Worm (Caenorhabditis elegans) whole organism, mixed stage, embryonic: Measurements from ENCODE around the gene T21D12.7.

ENCODE experiments used
- M03D4.4 ChIP-seq: sonication (generic microtip); optimal IDR thresholded peaks from 2 replicates; lab custom pipeline; 2017; ENCODE audit warnings: mild to moderate bottlenecking, missing genetic modification characterization, missing compliant biosample characterization
- blmp-1 ChIP-seq: fragments of 150-350 bp; optimal IDR thresholded peaks from 2 replicates; lab custom pipeline; 2014; ENCODE audit warnings: missing biosample characterization, missing genetic modification characterization
- ceh-39 ChIP-seq: fragments of 150-350 bp; optimal IDR thresholded peaks from 2 replicates; lab custom pipeline; 2014; ENCODE audit warnings: missing biosample characterization, missing genetic modification characterization
- ceh-43 ChIP-seq: fragments of 200-800 bp; sonication (Bioruptor generic); optimal IDR thresholded peaks from 2 replicates; lab custom pipeline; 2018; ENCODE audit warnings: mild to moderate bottlenecking, missing genetic modification characterization, moderate library complexity, missing compliant biosample characterization
- ceh-83 ChIP-seq: fragments of 200-800 bp; sonication (Bioruptor generic); optimal IDR thresholded peaks from 2 replicates; lab custom pipeline; 2018; ENCODE audit warnings: mild to moderate bottlenecking, missing genetic modification characterization, missing compliant biosample characterization
- ces-1 ChIP-seq: fragments of 150-350 bp; optimal IDR thresholded peaks from 2 replicates; lab custom pipeline; 2014; ENCODE audit warnings: missing biosample characterization, missing genetic modification reagents, missing genetic modification characterization
- cnd-1 ChIP-seq: fragments of 200-800 bp; sonication (Bioruptor generic); optimal IDR thresholded peaks from 2 replicates; lab custom pipeline; 2018; ENCODE audit warnings: mild to moderate bottlenecking, missing genetic modification characterization, missing compliant biosample characterization
- elt-1 ChIP-seq: sonication (generic microtip); optimal IDR thresholded peaks from 2 replicates; lab custom pipeline; 2017; ENCODE audit warnings: missing genetic modification characterization, mild to moderate bottlenecking, missing compliant biosample characterization, antibody characterized with exemption, moderate library complexity, borderline replicate concordance; ENCODE audit not compliant: insufficient read depth
- elt-3 ChIP-seq: fragments of 150-350 bp; optimal IDR thresholded peaks from 2 replicates; lab custom pipeline; 2014; ENCODE audit warnings: missing biosample characterization, missing genetic modification characterization
- flh-1 ChIP-seq: fragments of 200-800 bp; sonication (Bioruptor generic); optimal IDR thresholded peaks from 2 replicates; lab custom pipeline; 2018; ENCODE audit warnings: mild to moderate bottlenecking, missing genetic modification characterization, moderate library complexity, missing compliant biosample characterization
- ham-2 ChIP-seq: fragments of 200-800 bp; sonication (Bioruptor generic); optimal IDR thresholded peaks from 2 replicates; lab custom pipeline; 2018; ENCODE audit warnings: mild to moderate bottlenecking, missing genetic modification characterization, missing compliant biosample characterization
- hlh-1 ChIP-seq: fragments of 150-350 bp; optimal IDR thresholded peaks from 2 replicates; lab custom pipeline; 2014; ENCODE audit warnings: missing biosample characterization, missing genetic modification reagents, missing genetic modification characterization
- lin-13 ChIP-seq: fragments of 150-350 bp; optimal IDR thresholded peaks from 2 replicates; lab custom pipeline; 2014; ENCODE audit warnings: missing biosample characterization, missing genetic modification characterization
- lin-32 ChIP-seq: fragments of 200-800 bp; sonication (Bioruptor generic); optimal IDR thresholded peaks from 2 replicates; lab custom pipeline; 2018; ENCODE audit warnings: mild to moderate bottlenecking, missing genetic modification characterization, missing compliant biosample characterization
- lsy-2 ChIP-seq: fragments of 150-350 bp; optimal IDR thresholded peaks from 2 replicates; lab custom pipeline; 2014; ENCODE audit warnings: missing biosample characterization, missing genetic modification characterization
- mab-5 ChIP-seq: fragments of 150-350 bp; optimal IDR thresholded peaks from 2 replicates; lab custom pipeline; 2014; ENCODE audit warnings: missing biosample characterization, missing genetic modification characterization
- mep-1 ChIP-seq: fragments of 150-350 bp; optimal IDR thresholded peaks from 2 replicates; lab custom pipeline; 2017; ENCODE audit warnings: missing biosample characterization, missing genetic modification reagents, missing genetic modification characterization, inconsistent platforms
- nhr-2 ChIP-seq: fragments of 150-350 bp; optimal IDR thresholded peaks from 2 replicates; lab custom pipeline; 2014; ENCODE audit warnings: missing biosample characterization, missing genetic modification characterization
- nhr-237 ChIP-seq: fragments of 150-350 bp; optimal IDR thresholded peaks from 2 replicates; lab custom pipeline; 2014; ENCODE audit warnings: missing biosample characterization, missing genetic modification characterization
- nhr-28 ChIP-seq: fragments of 150-350 bp; optimal IDR thresholded peaks from 2 replicates; lab custom pipeline; 2014; ENCODE audit warnings: missing biosample characterization, missing genetic modification characterization
- pha-4 ChIP-seq: fragments of 150-350 bp; optimal IDR thresholded peaks from 2 replicates; lab custom pipeline; 2018; ENCODE audit warnings: missing biosample characterization, missing genetic modification reagents, missing genetic modification characterization
- sem-2 ChIP-seq: fragments of 200-800 bp; sonication (Bioruptor generic); optimal IDR thresholded peaks from 2 replicates; lab custom pipeline; 2018; ENCODE audit warnings: mild to moderate bottlenecking, missing genetic modification characterization, missing compliant biosample characterization
- sptf-1 ChIP-seq: sonication (generic microtip); optimal IDR thresholded peaks from 2 replicates; lab custom pipeline; 2017; ENCODE audit warnings: mild to moderate bottlenecking, missing genetic modification characterization, moderate library complexity, missing compliant biosample characterization
- tbx-8 ChIP-seq: fragments of 200-800 bp; sonication (Bioruptor generic); optimal IDR thresholded peaks from 2 replicates; lab custom pipeline; 2018; ENCODE audit warnings: mild to moderate bottlenecking, missing genetic modification characterization, moderate library complexity, missing compliant biosample characterization
- unc-120 ChIP-seq: sonication (generic microtip); optimal IDR thresholded peaks from 2 replicates; lab custom pipeline; 2017; ENCODE audit warnings: missing genetic modification characterization, missing compliant biosample characterization; ENCODE audit not compliant: poor library complexity, severe bottlenecking
- unc-39 ChIP-seq: fragments of 150-350 bp; optimal IDR thresholded peaks from 2 replicates; lab custom pipeline; 2014; ENCODE audit warnings: missing biosample characterization, missing genetic modification characterization
- unc-62 ChIP-seq: fragments of 150-350 bp; optimal IDR thresholded peaks from 2 replicates; lab custom pipeline; 2014; ENCODE audit warnings: missing biosample characterization, missing genetic modification reagents, missing genetic modification characterization
- zip-8 ChIP-seq: fragments of 150-350 bp; optimal IDR thresholded peaks from 2 replicates; lab custom pipeline; 2014; ENCODE audit warnings: missing biosample characterization, missing genetic modification characterization
- ztf-11 ChIP-seq: fragments of 150-350 bp; optimal IDR thresholded peaks from 2 replicates; lab custom pipeline; 2014; ENCODE audit warnings: missing biosample characterization, missing genetic modification characterization

The T21D12.7 gene

DNA sequence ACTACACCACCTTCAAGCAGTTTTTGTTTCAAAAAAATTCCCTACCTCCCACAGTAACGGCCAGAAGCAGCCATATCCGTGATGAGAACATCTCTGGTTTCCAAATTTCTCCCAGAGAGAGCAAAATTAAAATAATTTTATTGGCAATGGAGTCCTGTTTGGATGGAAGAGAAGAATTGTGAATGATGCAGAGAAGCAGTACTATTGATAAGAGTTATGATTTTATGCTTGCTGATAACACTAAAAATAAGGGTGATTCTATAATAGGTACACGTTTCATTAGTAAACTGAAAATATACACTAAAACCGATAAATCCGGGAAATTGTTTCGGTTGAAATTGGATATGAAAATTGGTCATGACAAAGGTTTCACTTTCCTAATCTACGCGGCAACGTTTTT, 29.1 kb upstream of the T21D12.7 start, which contains the start of gene dsc-4:
Gene dsc-4 (minus strand): TSS at position 165 of the 400 bp plus-strand sequence.
- TF ChIP-seq cnd-1 (tag; lab: Kevin White, UChicago) (no peak), unc-39 (no peak), elt-3 (tag; lab: Kevin White, UChicago) (no peak), lin-13 (tag; lab: Kevin White, UChicago) (no peak), nhr-2 (tag; lab: Kevin White, UChicago) (no peak), ham-2 (GFP tag; lab: Kevin White, UChicago) (no peak), blmp-1 (tag; lab: Kevin White, UChicago) (no peak), ceh-43 (GFP tag; lab: Kevin White, UChicago) (no peak), sem-2 (GFP tag; lab: Kevin White, UChicago) (no peak), flh-1 (GFP tag; lab: Kevin White, UChicago) (no peak), ceh-39 (tag; lab: Kevin White, UChicago) (no peak), nhr-28 (tag; lab: Kevin White, UChicago) (no peak), elt-1 (no peak), pha-4 (tag; lab: Kevin White, UChicago) (no peak), lin-32 (no peak), ces-1 (GFP tag; lab: Kevin White, UChicago) (no peak), mep-1 (tag; lab: Kevin White, UChicago) (no peak), lsy-2 (no peak)
- TF ChIP-seq, all 35 proteins: peak for 0

- no peak for TF ChIP-seq lsy-2
These were observed 28.4 kb upstream of the T21D12.7 start for ce11 chrIV:319654-320053.

- TF ChIP-seq ceh-83 (no peak), mab-5 (tag; lab: Kevin White, UChicago) (no peak), unc-62 (GFP tag; lab: Kevin White, UChicago) (no peak), tbx-8 (GFP tag; lab: Kevin White, UChicago) (no peak), elt-1 (no peak), lin-32 (no peak), ztf-11 (no peak), sptf-1 (tag; lab: Kevin White, UChicago) (no peak), hlh-1 (tag; lab: Kevin White, UChicago) (peak; percentile 80), elt-3 (tag; lab: Kevin White, UChicago) (no peak), unc-120 (tag; lab: Kevin White, UChicago) (peak; percentile 44), blmp-1 (tag; lab: Kevin White, UChicago) (no peak), pha-4 (tag; lab: Kevin White, UChicago) (no peak)
These were observed 23.2 kb upstream of the T21D12.7 start for ce11 chrIV:314475-314874.

- no peak for TF ChIP-seq tbx-8 (GFP tag; lab: Kevin White, UChicago)
- no peak for TF ChIP-seq ztf-11
- no peak for TF ChIP-seq cnd-1 (tag; lab: Kevin White, UChicago)
- TF ChIP-seq mab-5 (tag; lab: Kevin White, UChicago): no peak
- no peak for TF ChIP-seq flh-1 (GFP tag; lab: Kevin White, UChicago)
- TF ChIP-seq sptf-1 (tag; lab: Kevin White, UChicago): no peak
- no peak for TF ChIP-seq hlh-1 (tag; lab: Kevin White, UChicago)
- TF ChIP-seq lin-13 (tag; lab: Kevin White, UChicago): no peak
These were observed 22.4 kb upstream of the T21D12.7 start, which contains the start of gene snai-1 for ce11 chrIV:313615-314014. Gene snai-1 (minus strand): TSS chrIV:313715.

- no peak for TF ChIP-seq M03D4.4 (tag; lab: Kevin White, UChicago)
- TF ChIP-seq unc-39: no peak
- no peak for TF ChIP-seq elt-3 (tag; lab: Kevin White, UChicago)
- TF ChIP-seq nhr-237: no peak
These were observed 18.3 kb upstream of the T21D12.7 start for ce11 chrIV:309526-309925.

- no peak for TF ChIP-seq lsy-2
- peak; percentile 73 for TF ChIP-seq zip-8
These were observed 15.9 kb upstream of the T21D12.7 start, which contains the start of gene swt-1 for ce11 chrIV:307205-307604. Gene swt-1 (plus strand): TSS chrIV:307505.
